Fruit fly (Drosophila melanogaster) whole organism, pupa: Measurements from ENCODE around the gene CG15317.
A peak's percentile ranks its signal among the peaks of the same experiment; 100 is the strongest.

Experiments
- CG10348 ChIP-seq: fragments of 200-800 bp; sonication (Bioruptor generic); IDR thresholded peaks from 2 replicates; pipeline ENCODE4 v1.3.6; 2022; ENCODE audit warnings: missing biosample characterization, missing genetic modification characterization
- CG12605 ChIP-seq: fragments of 200-800 bp; sonication (Bioruptor generic); IDR thresholded peaks from 2 replicates; pipeline ENCODE4 v1.3.6; 2022; ENCODE audit warnings: missing biosample characterization, missing genetic modification characterization
- CG13204 ChIP-seq: fragments of 200-800 bp; sonication (Bioruptor generic); optimal IDR thresholded peaks from 2 replicates; lab custom pipeline; 2018; ENCODE audit warnings: missing biosample characterization, mild to moderate bottlenecking, missing genetic modification characterization, moderate library complexity
- CG14655 ChIP-seq: fragments of 200-800 bp; sonication (Bioruptor generic); optimal IDR thresholded peaks from 3 replicates; lab custom pipeline; 2017; ENCODE audit warnings: mild to moderate bottlenecking, missing biosample characterization, missing genetic modification reagents, missing genetic modification characterization
- CG15710 ChIP-seq: fragments of 200-800 bp; sonication (Bioruptor generic); optimal IDR thresholded peaks from 2 replicates; lab custom pipeline; 2018; ENCODE audit warnings: missing biosample characterization, mild to moderate bottlenecking, missing genetic modification characterization, moderate library complexity
- CG17806 ChIP-seq: fragments of 200-800 bp; sonication (Bioruptor generic); optimal IDR thresholded peaks from 2 replicates; lab custom pipeline; 2018; ENCODE audit warnings: missing biosample characterization, mild to moderate bottlenecking, missing genetic modification characterization, moderate library complexity
- CG32121 ChIP-seq: fragments of 200-800 bp; sonication (Bioruptor generic); IDR thresholded peaks from 2 replicates; pipeline ENCODE4 v1.3.6; 2022; ENCODE audit warnings: missing biosample characterization, missing genetic modification characterization
- CG34367 ChIP-seq: fragments of 200-800 bp; sonication (Bioruptor generic); optimal IDR thresholded peaks from 2 replicates; lab custom pipeline; 2018; ENCODE audit warnings: missing biosample characterization, mild to moderate bottlenecking, missing genetic modification characterization
- CG4496 ChIP-seq: fragments of 200-800 bp; sonication (Bioruptor generic); IDR thresholded peaks from 3 replicates; pipeline ENCODE4 v1.3.6; 2022; ENCODE audit warnings: missing biosample characterization, missing genetic modification characterization
- CG8159 ChIP-seq: fragments of 200-800 bp; sonication (Bioruptor generic); optimal IDR thresholded peaks from 3 replicates; lab custom pipeline; 2018; ENCODE audit warnings: missing biosample characterization, mild to moderate bottlenecking, missing genetic modification characterization, moderate library complexity
- CG8301 ChIP-seq: fragments of 200-800 bp; sonication (Bioruptor generic); optimal IDR thresholded peaks from 2 replicates; lab custom pipeline; 2018; ENCODE audit warnings: missing biosample characterization, mild to moderate bottlenecking, missing genetic modification characterization
- CG9948 ChIP-seq: fragments of 200-800 bp; sonication (Bioruptor generic); optimal IDR thresholded peaks from 2 replicates; lab custom pipeline; 2018; ENCODE audit warnings: missing biosample characterization, mild to moderate bottlenecking, missing genetic modification characterization, moderate library complexity
- D1 ChIP-seq: fragments of 200-800 bp; sonication (Bioruptor generic); optimal IDR thresholded peaks from 2 replicates; lab custom pipeline; 2018; ENCODE audit warnings: missing biosample characterization, mild to moderate bottlenecking, missing genetic modification characterization, moderate library complexity
- EcR ChIP-seq: fragments of 200-800 bp; sonication (Bioruptor generic); optimal IDR thresholded peaks from 3 replicates; lab custom pipeline; 2019; ENCODE audit warnings: missing biosample characterization, missing genetic modification characterization, mild to moderate bottlenecking, moderate library complexity, missing genetic modification reagents
- Ets98B ChIP-seq: fragments of 200-800 bp; sonication (Bioruptor generic); IDR thresholded peaks from 2 replicates; pipeline ENCODE4 v1.3.6; 2022; ENCODE audit warnings: missing biosample characterization, missing genetic modification characterization
- Pif1A ChIP-seq: fragments of 200-800 bp; sonication (Bioruptor generic); optimal IDR thresholded peaks from 3 replicates; lab custom pipeline; 2016; ENCODE audit warnings: missing biosample characterization, missing genetic modification characterization
- Pif1B ChIP-seq: fragments of 200-800 bp; sonication (Bioruptor generic); optimal IDR thresholded peaks from 3 replicates; lab custom pipeline; 2016; ENCODE audit warnings: missing biosample characterization, missing genetic modification characterization
- Snoo ChIP-seq: fragments of 200-800 bp; sonication (Bioruptor generic); optimal IDR thresholded peaks from 3 replicates; lab custom pipeline; 2017; ENCODE audit warnings: missing biosample characterization, mild to moderate bottlenecking, missing genetic modification characterization, inconsistent platforms
- fd96Ca ChIP-seq: fragments of 200-800 bp; sonication (Bioruptor generic); IDR thresholded peaks from 3 replicates; pipeline ENCODE4 v1.3.6; 2022; ENCODE audit warnings: missing biosample characterization, missing genetic modification characterization
- gl ChIP-seq: fragments of 200-800 bp; sonication (Bioruptor generic); optimal IDR thresholded peaks from 2 replicates; lab custom pipeline; 2018; ENCODE audit warnings: missing biosample characterization, mild to moderate bottlenecking, missing genetic modification characterization
- rn ChIP-seq: fragments of 200-800 bp; sonication (Bioruptor generic); IDR thresholded peaks from 2 replicates; pipeline ENCODE4 v1.3.6; 2022; ENCODE audit warnings: missing biosample characterization, missing genetic modification characterization

The CG15317 gene

dm6 chrX:9595312-9595931, 39.1 kb upstream of the CG15317 start:
- no peak for TF ChIP-seq CG10348
- TF ChIP-seq Snoo (tag; lab: Kevin White, UChicago): no peak
- no peak for TF ChIP-seq CG17806
- no peak for TF ChIP-seq CG15710 (tag; lab: Kevin White, UChicago)

dm6 chrX:9594446-9594845, 38.1 kb upstream of the CG15317 start:
- TF ChIP-seq CG32121 (no peak), CG8301 (tag; lab: Kevin White, UChicago) (no peak), gl (no peak), CG34367 (tag; lab: Kevin White, UChicago) (no peak), fd96Ca (GFP tag; lab: Robert Waterston, UW) (no peak), rn (GFP tag; lab: Robert Waterston, UW) (no peak), CG15710 (tag; lab: Kevin White, UChicago) (no peak), CG14655 (GFP tag; lab: Kevin White, UChicago) (no peak), CG4496 (GFP tag; lab: Robert Waterston, UW) (no peak), CG9948 (tag; lab: Kevin White, UChicago) (no peak), Ets98B (no peak), Snoo (tag; lab: Kevin White, UChicago) (no peak), CG8159 (tag; lab: Kevin White, UChicago) (no peak)

dm6 chrX:9590592-9590991, 34.2 kb upstream of the CG15317 start:
- TF ChIP-seq CG15710 (tag; lab: Kevin White, UChicago): no peak
- no peak for TF ChIP-seq Pif1A (GFP tag; lab: Kevin White, UChicago)
- no peak for TF ChIP-seq Ets98B
- no peak for TF ChIP-seq rn (GFP tag; lab: Robert Waterston, UW)
- no peak for TF ChIP-seq CG4496 (GFP tag; lab: Robert Waterston, UW)
- TF ChIP-seq fd96Ca (GFP tag; lab: Robert Waterston, UW): no peak
- no peak for TF ChIP-seq CG12605 (GFP tag; lab: Robert Waterston, UW)
- no peak for TF ChIP-seq Pif1B (GFP tag; lab: Kevin White, UChicago)
- TF ChIP-seq CG10348: no peak

dm6 chrX:9589928-9590327, 33.6 kb upstream of the CG15317 start:
- TF ChIP-seq CG10348 (no peak), CG17806 (no peak), CG8301 (tag; lab: Kevin White, UChicago) (peak; percentile 42), CG4496 (GFP tag; lab: Robert Waterston, UW) (no peak; the same call in 2 of the 3 replicates), rn (GFP tag; lab: Robert Waterston, UW) (no peak), Ets98B (peak; percentile 49; the same call in 1 of the 2 replicates), CG12605 (GFP tag; lab: Robert Waterston, UW) (no peak), CG34367 (tag; lab: Kevin White, UChicago) (no peak), D1 (tag; lab: Kevin White, UChicago) (no peak), CG13204 (GFP tag; lab: Kevin White, UChicago) (no peak), EcR (GFP tag; lab: Kevin White, UChicago) (no peak), CG14655 (GFP tag; lab: Kevin White, UChicago) (peak; percentile 35), CG32121 (peak; percentile 42; the same call in 1 of the 2 replicates), fd96Ca (GFP tag; lab: Robert Waterston, UW) (no peak), CG8159 (tag; lab: Kevin White, UChicago) (peak; percentile 37), Pif1A (GFP tag; lab: Kevin White, UChicago) (peak; percentile 53), CG15710 (tag; lab: Kevin White, UChicago) (peak; percentile 32), Pif1B (GFP tag; lab: Kevin White, UChicago) (peak; percentile 31), gl (no peak), CG9948 (tag; lab: Kevin White, UChicago) (peak; percentile 15), Snoo (tag; lab: Kevin White, UChicago) (peak; percentile 37)

dm6 chrX:9587881-9588280, 31.5 kb upstream of the CG15317 start:
- TF ChIP-seq CG12605 (GFP tag; lab: Robert Waterston, UW) (no peak), CG15710 (tag; lab: Kevin White, UChicago) (no peak), CG9948 (tag; lab: Kevin White, UChicago) (no peak), Ets98B (no peak), Snoo (tag; lab: Kevin White, UChicago) (no peak), fd96Ca (GFP tag; lab: Robert Waterston, UW) (no peak), CG8301 (tag; lab: Kevin White, UChicago) (no peak), CG13204 (GFP tag; lab: Kevin White, UChicago) (no peak), CG17806 (no peak), D1 (tag; lab: Kevin White, UChicago) (no peak), CG8159 (tag; lab: Kevin White, UChicago) (no peak), CG32121 (no peak)

- no peak for TF ChIP-seq CG14655 (GFP tag; lab: Kevin White, UChicago)
- TF ChIP-seq CG10348: no peak
- TF ChIP-seq D1 (tag; lab: Kevin White, UChicago): no peak
- no peak for TF ChIP-seq CG32121
- no peak for TF ChIP-seq CG4496 (GFP tag; lab: Robert Waterston, UW)
- no peak for TF ChIP-seq Ets98B
- TF ChIP-seq CG15710 (tag; lab: Kevin White, UChicago): no peak
- TF ChIP-seq Pif1B (GFP tag; lab: Kevin White, UChicago): no peak
- TF ChIP-seq CG9948 (tag; lab: Kevin White, UChicago): no peak
- TF ChIP-seq CG12605 (GFP tag; lab: Robert Waterston, UW): no peak
Measured at dm6 chrX:9586627-9587026, 30.3 kb upstream of the CG15317 start.
